Fruit fly (Drosophila melanogaster): ENCODE data around the gene CG31709.

The CG31709 gene

dm6 chr2L:9602103-9602502 lies 22.7 kb upstream of the CG31709 start:
- TF ChIP-seq cic (GFP tag; optimal IDR thresholded peaks at IDR 0.05) = no peak
- no peak for TF ChIP-seq CG7101 (tag; optimal IDR thresholded peaks at IDR 0.05)
- no peak for TF ChIP-seq Hr96 (GFP tag; optimal IDR thresholded peaks at IDR 0.05)
- TF ChIP-seq Mnt (GFP tag; optimal IDR thresholded peaks at IDR 0.05) = no peak
- TF ChIP-seq bab1 (GFP tag; optimal IDR thresholded peaks at IDR 0.05) = no peak
- TF ChIP-seq CG33017 (tag; optimal IDR thresholded peaks at IDR 0.05) = no peak
- TF ChIP-seq tj (GFP tag; optimal IDR thresholded peaks at IDR 0.05) = no peak
- TF ChIP-seq pad (GFP tag; optimal IDR thresholded peaks at IDR 0.05) = no peak
- no peak for TF ChIP-seq Crg-1 (GFP tag; optimal IDR thresholded peaks at IDR 0.05)
- TF ChIP-seq Clk (GFP tag; optimal IDR thresholded peaks at IDR 0.05) = no peak
- no peak for TF ChIP-seq CG12768 (GFP tag; optimal IDR thresholded peaks at IDR 0.05)
- TF ChIP-seq cnc (optimal IDR thresholded peaks at IDR 0.05) = no peak
- no peak for TF ChIP-seq CG7045 (GFP tag; optimal IDR thresholded peaks at IDR 0.05)
- TF ChIP-seq toe (GFP tag; optimal IDR thresholded peaks at IDR 0.05) = no peak
- no peak for TF ChIP-seq ovo (GFP tag; optimal IDR thresholded peaks at IDR 0.05)

- TF ChIP-seq CG11617 (GFP tag; optimal IDR thresholded peaks at IDR 0.05) (no peak), Clk (GFP tag; optimal IDR thresholded peaks at IDR 0.05) (no peak), cic (GFP tag; optimal IDR thresholded peaks at IDR 0.05) (no peak), toe (GFP tag; optimal IDR thresholded peaks at IDR 0.05) (no peak), CG5204 (GFP tag; optimal IDR thresholded peaks at IDR 0.05) (no peak), CG33017 (tag; optimal IDR thresholded peaks at IDR 0.05) (no peak), cnc (optimal IDR thresholded peaks at IDR 0.05) (no peak)
Observed at dm6 chr2L:9601220-9601619, 21.8 kb upstream of the CG31709 start.

- TF ChIP-seq CG12768 (GFP tag; optimal IDR thresholded peaks at IDR 0.05) (no peak), bab1 (GFP tag; optimal IDR thresholded peaks at IDR 0.05) (no peak), Hr96 (GFP tag; optimal IDR thresholded peaks at IDR 0.05) (no peak), CG7045 (GFP tag; optimal IDR thresholded peaks at IDR 0.05) (no peak), CG11617 (GFP tag; optimal IDR thresholded peaks at IDR 0.05) (no peak), Mnt (GFP tag; optimal IDR thresholded peaks at IDR 0.05) (no peak), cic (GFP tag; optimal IDR thresholded peaks at IDR 0.05) (no peak), ovo (GFP tag; optimal IDR thresholded peaks at IDR 0.05) (no peak), CG1620 (GFP tag; optimal IDR thresholded peaks at IDR 0.05) (no peak), tj (GFP tag; optimal IDR thresholded peaks at IDR 0.05) (no peak), CG14711 (tag; optimal IDR thresholded peaks at IDR 0.05) (no peak), Crg-1 (GFP tag; optimal IDR thresholded peaks at IDR 0.05) (no peak)
Observed at dm6 chr2L:9600772-9601171, 21.3 kb upstream of the CG31709 start, which contains the start of gene CG4382. TSS of gene CG4382 (minus strand) at chr2L:9600872.

DNA sequence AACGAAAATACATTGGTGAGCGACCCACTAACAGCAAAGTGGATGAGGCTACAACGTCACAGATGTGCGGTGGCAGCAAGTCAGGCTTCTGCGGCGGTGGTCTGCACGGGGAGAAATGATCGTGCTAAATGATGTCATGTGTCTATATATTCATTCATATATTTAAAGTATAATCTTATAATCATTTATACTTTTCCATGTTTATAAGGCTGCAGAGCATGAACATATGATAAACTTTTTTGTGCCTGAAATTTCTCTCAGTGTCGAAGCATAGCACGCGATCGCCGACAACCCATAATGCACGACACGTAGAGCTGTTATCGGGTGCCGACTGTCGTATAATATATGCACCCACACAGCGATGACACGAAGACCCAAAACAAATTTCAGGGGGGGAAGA lies 19.0 kb upstream of the CG31709 start:
- TF ChIP-seq kay (GFP tag; ENCODE audit: borderline replicate concordance) (no peak), Hr96 (GFP tag; optimal IDR thresholded peaks at IDR 0.05) (no peak), ovo (GFP tag; optimal IDR thresholded peaks at IDR 0.05) (no peak), Crg-1 (GFP tag; optimal IDR thresholded peaks at IDR 0.05) (no peak), CG7045 (GFP tag; optimal IDR thresholded peaks at IDR 0.05) (no peak), tj (GFP tag; optimal IDR thresholded peaks at IDR 0.05) (no peak), CG7101 (tag; optimal IDR thresholded peaks at IDR 0.05) (no peak), bab1 (GFP tag; optimal IDR thresholded peaks at IDR 0.05) (no peak), CG11617 (GFP tag; optimal IDR thresholded peaks at IDR 0.05) (no peak), Clk (GFP tag; optimal IDR thresholded peaks at IDR 0.05) (no peak), CG5204 (GFP tag; optimal IDR thresholded peaks at IDR 0.05) (no peak), pad (GFP tag; optimal IDR thresholded peaks at IDR 0.05) (no peak), CG12768 (GFP tag; optimal IDR thresholded peaks at IDR 0.05) (no peak), cnc (optimal IDR thresholded peaks at IDR 0.05) (no peak), CG33017 (tag; optimal IDR thresholded peaks at IDR 0.05) (no peak), toe (GFP tag; optimal IDR thresholded peaks at IDR 0.05) (no peak), Mnt (GFP tag; optimal IDR thresholded peaks at IDR 0.05) (no peak), CG14711 (tag; optimal IDR thresholded peaks at IDR 0.05) (no peak), CG1620 (GFP tag; optimal IDR thresholded peaks at IDR 0.05) (no peak)

dm6 chr2L:9594625-9595300 lies 15.3 kb upstream of the CG31709 start:
- TF ChIP-seq pad (GFP tag; optimal IDR thresholded peaks at IDR 0.05) = no peak
- no peak for TF ChIP-seq tj (GFP tag; optimal IDR thresholded peaks at IDR 0.05)
- no peak for TF ChIP-seq CG33017 (tag; optimal IDR thresholded peaks at IDR 0.05)
- no peak for TF ChIP-seq Mnt (GFP tag; optimal IDR thresholded peaks at IDR 0.05)
- no peak for TF ChIP-seq CG5204 (GFP tag; optimal IDR thresholded peaks at IDR 0.05)
- no peak for TF ChIP-seq cic (GFP tag; optimal IDR thresholded peaks at IDR 0.05)
- no peak for TF ChIP-seq toe (GFP tag; optimal IDR thresholded peaks at IDR 0.05)
- no peak for TF ChIP-seq Hr96 (GFP tag; optimal IDR thresholded peaks at IDR 0.05)
- TF ChIP-seq CG7045 (GFP tag; optimal IDR thresholded peaks at IDR 0.05) = no peak
- TF ChIP-seq kay (GFP tag; ENCODE audit: borderline replicate concordance) = no peak
- no peak for TF ChIP-seq ovo (GFP tag; optimal IDR thresholded peaks at IDR 0.05)
- no peak for TF ChIP-seq CG7101 (tag; optimal IDR thresholded peaks at IDR 0.05)
- no peak for TF ChIP-seq cnc (optimal IDR thresholded peaks at IDR 0.05)

- TF ChIP-seq ovo (GFP tag; optimal IDR thresholded peaks at IDR 0.05) = no peak
- TF ChIP-seq cnc (optimal IDR thresholded peaks at IDR 0.05) = no peak
- no peak for TF ChIP-seq Clk (GFP tag; optimal IDR thresholded peaks at IDR 0.05)
- TF ChIP-seq CG5204 (GFP tag; optimal IDR thresholded peaks at IDR 0.05) = no peak
- no peak for TF ChIP-seq bab1 (GFP tag; optimal IDR thresholded peaks at IDR 0.05)
Observed at dm6 chr2L:9591146-9591545, 11.7 kb upstream of the CG31709 start.

Measured in whole organism, adult.